Fruit fly (Drosophila melanogaster) whole organism, prepupa: ENCODE measurements around the gene Ugt37A3.
A peak's percentile ranks its signal among the peaks of the same experiment; 100 is the strongest.

Experiments used
- Blimp-1 ChIP-seq: fragments of 200-800 bp; sonication (Bioruptor generic); optimal IDR thresholded peaks from 3 replicates; lab custom pipeline; 2017; ENCODE audit warnings: missing biosample characterization, missing genetic modification characterization, mild to moderate bottlenecking, moderate library complexity, missing genetic modification reagents
- CG10631 ChIP-seq: fragments of 200-800 bp; sonication (Bioruptor generic); optimal IDR thresholded peaks from 2 replicates; lab custom pipeline; 2016; ENCODE audit warnings: missing biosample characterization, missing genetic modification characterization
- CG10669 ChIP-seq: fragments of 200-800 bp; sonication (Bioruptor generic); optimal IDR thresholded peaks from 3 replicates; lab custom pipeline; 2018; ENCODE audit warnings: missing biosample characterization, mild to moderate bottlenecking, missing genetic modification characterization, moderate library complexity
- CG11294 ChIP-seq: fragments of 200-800 bp; sonication (Bioruptor generic); IDR thresholded peaks from 2 replicates; pipeline ENCODE4 v1.3.6; 2022; ENCODE audit warnings: missing biosample characterization, missing genetic modification characterization
- CG11762 ChIP-seq: fragments of 200-800 bp; sonication (Bioruptor generic); optimal IDR thresholded peaks from 3 replicates; lab custom pipeline; 2016; ENCODE audit warnings: missing biosample characterization, missing genetic modification characterization; ENCODE audit not compliant: insufficient read depth
- CG11902 ChIP-seq: fragments of 200-800 bp; sonication (Bioruptor generic); optimal IDR thresholded peaks from 3 replicates; lab custom pipeline; 2016; ENCODE audit warnings: missing biosample characterization, missing genetic modification characterization
- CG15336 ChIP-seq: fragments of 200-800 bp; sonication (Bioruptor generic); IDR thresholded peaks from 2 replicates; pipeline ENCODE4 v1.3.6; 2022; ENCODE audit warnings: missing biosample characterization, missing genetic modification characterization
- CG1621 ChIP-seq: fragments of 200-800 bp; sonication (Bioruptor generic); optimal IDR thresholded peaks from 3 replicates; lab custom pipeline; 2018; ENCODE audit warnings: missing biosample characterization, mild to moderate bottlenecking, missing genetic modification characterization
- CG16779 ChIP-seq: fragments of 200-800 bp; sonication (Bioruptor generic); optimal IDR thresholded peaks from 3 replicates; lab custom pipeline; 2017; ENCODE audit warnings: missing biosample characterization, mild to moderate bottlenecking, missing genetic modification characterization
- CG32006 ChIP-seq: fragments of 200-800 bp; sonication (Bioruptor generic); optimal IDR thresholded peaks from 3 replicates; lab custom pipeline; 2017; ENCODE audit warnings: missing biosample characterization, mild to moderate bottlenecking, missing genetic modification characterization
- CG34406 ChIP-seq: fragments of 200-800 bp; sonication (Bioruptor generic); optimal IDR thresholded peaks from 3 replicates; lab custom pipeline; 2016; ENCODE audit warnings: missing biosample characterization, missing genetic modification characterization
- CG3919 ChIP-seq: fragments of 200-800 bp; sonication (Bioruptor generic); optimal IDR thresholded peaks from 3 replicates; lab custom pipeline; 2016; ENCODE audit warnings: missing biosample characterization, missing genetic modification characterization
- CG6163 ChIP-seq: fragments of 200-800 bp; sonication (Bioruptor generic); IDR thresholded peaks from 3 replicates; pipeline ENCODE4 v1.3.6; 2022; ENCODE audit warnings: missing biosample characterization, missing genetic modification characterization
- CG6276 ChIP-seq: fragments of 200-800 bp; sonication (Bioruptor generic); optimal IDR thresholded peaks from 2 replicates; lab custom pipeline; 2017; ENCODE audit warnings: missing biosample characterization, mild to moderate bottlenecking, missing genetic modification characterization
- CG6792 ChIP-seq: fragments of 200-800 bp; sonication (Bioruptor generic); optimal IDR thresholded peaks from 3 replicates; lab custom pipeline; 2016; ENCODE audit warnings: missing biosample characterization, missing genetic modification characterization
- CG6808 ChIP-seq: fragments of 200-800 bp; sonication (Bioruptor generic); optimal IDR thresholded peaks from 3 replicates; lab custom pipeline; 2017; ENCODE audit warnings: missing biosample characterization, missing genetic modification characterization, mild to moderate bottlenecking, moderate library complexity, missing genetic modification reagents
- CG7368 ChIP-seq: fragments of 200-800 bp; sonication (Bioruptor generic); optimal IDR thresholded peaks from 3 replicates; lab custom pipeline; 2016; ENCODE audit warnings: missing biosample characterization, missing genetic modification characterization
- CG8119 ChIP-seq: fragments of 200-800 bp; sonication (Bioruptor generic); IDR thresholded peaks from 3 replicates; pipeline ENCODE4 v1.3.6; 2022; ENCODE audit warnings: missing biosample characterization, missing genetic modification characterization
- CG8319 ChIP-seq: fragments of 200-800 bp; sonication (Bioruptor generic); optimal IDR thresholded peaks from 3 replicates; lab custom pipeline; 2016; ENCODE audit warnings: missing biosample characterization, missing genetic modification characterization
- CG8632 ChIP-seq: fragments of 200-800 bp; sonication (Bioruptor generic); optimal IDR thresholded peaks from 3 replicates; lab custom pipeline; 2016; ENCODE audit warnings: missing biosample characterization, missing genetic modification characterization
- CG9139 ChIP-seq: fragments of 200-800 bp; sonication (Bioruptor generic); optimal IDR thresholded peaks from 3 replicates; lab custom pipeline; 2017; ENCODE audit warnings: missing biosample characterization, mild to moderate bottlenecking, missing genetic modification characterization
- Eip75B ChIP-seq: fragments of 200-800 bp; sonication (Bioruptor generic); optimal IDR thresholded peaks from 3 replicates; lab custom pipeline; 2016; ENCODE audit warnings: missing biosample characterization, missing genetic modification characterization
- Eip78C ChIP-seq: fragments of 200-800 bp; sonication (Bioruptor generic); peaks from one replicate; lab custom pipeline; 2016; ENCODE audit warnings: missing biosample characterization, missing genetic modification characterization
- Eip93F ChIP-seq: fragments of 200-800 bp; sonication (Bioruptor generic); optimal IDR thresholded peaks from 2 replicates; lab custom pipeline; 2016; ENCODE audit warnings: missing biosample characterization, mild to moderate bottlenecking, missing genetic modification characterization
- Ets21C ChIP-seq: fragments of 200-800 bp; sonication (Bioruptor generic); optimal IDR thresholded peaks from 3 replicates; lab custom pipeline; 2016; ENCODE audit warnings: missing biosample characterization, missing genetic modification characterization
- Ets96B ChIP-seq: fragments of 200-800 bp; optimal IDR thresholded peaks from 2 replicates; lab custom pipeline; 2019; ENCODE audit warnings: missing biosample characterization, mild to moderate bottlenecking, missing genetic modification characterization, moderate library complexity
- Gug ChIP-seq: fragments of 200-800 bp; sonication (Bioruptor generic); IDR thresholded peaks from 2 replicates; pipeline ENCODE4 v1.3.6; 2022; ENCODE audit warnings: missing biosample characterization, missing genetic modification characterization
- Hr38 ChIP-seq: sonication (Bioruptor generic); optimal IDR thresholded peaks from 2 replicates; lab custom pipeline; 2016; ENCODE audit warnings: missing biosample characterization, missing genetic modification characterization
- Hr39 ChIP-seq: fragments of 200-800 bp; sonication (Bioruptor generic); optimal IDR thresholded peaks from 2 replicates; lab custom pipeline; 2016; ENCODE audit warnings: missing biosample characterization, missing genetic modification characterization
- Hr4 ChIP-seq: fragments of 200-800 bp; sonication (Bioruptor generic); optimal IDR thresholded peaks from 3 replicates; lab custom pipeline; 2016; ENCODE audit warnings: missing biosample characterization, missing genetic modification characterization
- Lpt ChIP-seq: fragments of 200-800 bp; sonication (Bioruptor generic); optimal IDR thresholded peaks from 3 replicates; lab custom pipeline; 2016; ENCODE audit warnings: missing biosample characterization, missing genetic modification characterization
- Met ChIP-seq: fragments of 200-800 bp; sonication (Bioruptor generic); optimal IDR thresholded peaks from 3 replicates; lab custom pipeline; 2016; ENCODE audit warnings: missing biosample characterization, missing genetic modification characterization
- Smox ChIP-seq: fragments of 200-800 bp; sonication (Bioruptor generic); optimal IDR thresholded peaks from 3 replicates; lab custom pipeline; 2016; ENCODE audit warnings: missing biosample characterization, missing genetic modification characterization
- Sox102F ChIP-seq: fragments of 200-800 bp; sonication (Bioruptor generic); optimal IDR thresholded peaks from 2 replicates; lab custom pipeline; 2016; ENCODE audit warnings: missing biosample characterization, mild to moderate bottlenecking, missing genetic modification characterization
- Sox14 ChIP-seq: fragments of 200-800 bp; sonication (Bioruptor generic); optimal IDR thresholded peaks from 3 replicates; lab custom pipeline; 2016; ENCODE audit warnings: missing biosample characterization, missing genetic modification characterization
- Sox15 ChIP-seq: fragments of 200-800 bp; sonication (Bioruptor generic); optimal IDR thresholded peaks from 3 replicates; lab custom pipeline; 2016; ENCODE audit warnings: missing biosample characterization, missing genetic modification characterization
- achi ChIP-seq: fragments of 200-800 bp; sonication (Bioruptor generic); optimal IDR thresholded peaks from 3 replicates; lab custom pipeline; 2016; ENCODE audit warnings: missing biosample characterization, missing genetic modification characterization
- acj6 ChIP-seq: fragments of 200-800 bp; sonication (Bioruptor generic); optimal IDR thresholded peaks from 3 replicates; lab custom pipeline; 2016; ENCODE audit warnings: missing biosample characterization, missing genetic modification characterization
- cyc ChIP-seq: fragments of 200-800 bp; sonication (Bioruptor generic); optimal IDR thresholded peaks from 3 replicates; lab custom pipeline; 2016; ENCODE audit warnings: missing biosample characterization, missing genetic modification characterization
- eg ChIP-seq: fragments of 200-800 bp; sonication (Bioruptor generic); IDR thresholded peaks from 3 replicates; pipeline ENCODE4 v1.3.6; 2022; ENCODE audit warnings: missing biosample characterization, missing genetic modification characterization
- esn ChIP-seq: fragments of 200-800 bp; sonication (Bioruptor generic); optimal IDR thresholded peaks from 2 replicates; lab custom pipeline; 2016; ENCODE audit warnings: missing biosample characterization, mild to moderate bottlenecking, missing genetic modification characterization, moderate library complexity
- fd85E ChIP-seq: fragments of 200-800 bp; sonication (Bioruptor generic); optimal IDR thresholded peaks from 3 replicates; lab custom pipeline; 2016; ENCODE audit warnings: missing biosample characterization, missing genetic modification characterization
- lz ChIP-seq: fragments of 200-800 bp; sonication (Bioruptor generic); optimal IDR thresholded peaks from 3 replicates; lab custom pipeline; 2016; ENCODE audit warnings: missing biosample characterization, missing genetic modification characterization
- net ChIP-seq: fragments of 200-800 bp; sonication (Bioruptor generic); optimal IDR thresholded peaks from 3 replicates; lab custom pipeline; 2016; ENCODE audit warnings: missing biosample characterization, missing genetic modification characterization
- pdm3 ChIP-seq: fragments of 200-800 bp; sonication (Bioruptor generic); optimal IDR thresholded peaks from 3 replicates; lab custom pipeline; 2016; ENCODE audit warnings: missing biosample characterization, missing genetic modification characterization
- salr ChIP-seq, 2 experiments: fragments of 200-800 bp; sonication (Bioruptor generic); optimal IDR thresholded peaks; 3 replicates each; lab custom pipeline; 2016 to 2018; ENCODE audit warnings: missing biosample characterization in 2 of 2, missing genetic modification characterization in 2 of 2, mild to moderate bottlenecking in 1 of 2
- spab ChIP-seq: fragments of 200-800 bp; sonication (Bioruptor generic); optimal IDR thresholded peaks from 2 replicates; lab custom pipeline; 2017; ENCODE audit warnings: missing biosample characterization, mild to moderate bottlenecking, missing genetic modification characterization, missing genetic modification reagents
- ss ChIP-seq, 2 experiments: fragments of 200-800 bp; sonication (Bioruptor generic); optimal IDR thresholded peaks; 2 replicates in 1 of 2; 3 replicates in 1 of 2; lab custom pipeline; 2017 to 2018; ENCODE audit warnings: mild to moderate bottlenecking in 2 of 2, missing biosample characterization in 2 of 2, missing genetic modification characterization in 2 of 2, moderate library complexity in 1 of 2
- svp ChIP-seq: fragments of 200-800 bp; sonication (Bioruptor generic); peaks from one replicate; lab custom pipeline; 2016; ENCODE audit warnings: missing biosample characterization, missing genetic modification characterization
- vri ChIP-seq: fragments of 200-800 bp; sonication (Bioruptor generic); optimal IDR thresholded peaks from 3 replicates; lab custom pipeline; 2016; ENCODE audit warnings: missing biosample characterization, mild to moderate bottlenecking, missing genetic modification characterization

Ugt37A3 gene

dm6 chr3R:12723759-12724158, 19.7 kb downstream of the Ugt37A3 start (continued):
- TF ChIP-seq CG6276 (GFP tag; lab: Kevin White, UChicago): no peak
- no peak for TF ChIP-seq fd85E
- no peak for TF ChIP-seq Gug (GFP tag; lab: Robert Waterston, UW)
- no peak for TF ChIP-seq svp
- no peak for TF ChIP-seq vri (GFP tag; lab: Kevin White, UChicago)
- TF ChIP-seq Eip78C (GFP tag; lab: Kevin White, UChicago): peak; percentile 63
- TF ChIP-seq Hr39 (GFP tag; lab: Kevin White, UChicago): peak; percentile 22
- TF ChIP-seq Blimp-1 (GFP tag; lab: Kevin White, UChicago): no peak
- TF ChIP-seq CG9139 (GFP tag; lab: Kevin White, UChicago): no peak
- TF ChIP-seq salr (GFP tag; optimal IDR thresholded peaks at IDR 0.05; lab: Kevin White, UChicago): no peak
- TF ChIP-seq acj6 (GFP tag; lab: Kevin White, UChicago): no peak
- no peak for TF ChIP-seq CG6792 (GFP tag; lab: Kevin White, UChicago)
- no peak for TF ChIP-seq Hr38 (GFP tag; lab: Kevin White, UChicago)
- TF ChIP-seq CG10631: no peak
- TF ChIP-seq Met: peak; percentile 16
- TF ChIP-seq cyc (GFP tag; lab: Kevin White, UChicago): peak; percentile 36
- TF ChIP-seq achi (GFP tag; lab: Kevin White, UChicago): no peak
- TF ChIP-seq Smox: peak; percentile 16
- no peak for TF ChIP-seq CG7368 (GFP tag; lab: Kevin White, UChicago)
- TF ChIP-seq ss (GFP tag; optimal IDR thresholded peaks at IDR 0.05; lab: Kevin White, UChicago): no peak
- TF ChIP-seq Ets96B (tag; lab: Kevin White, UChicago): no peak
- no peak for TF ChIP-seq Sox15 (GFP tag; lab: Kevin White, UChicago)
- no peak for TF ChIP-seq net (GFP tag; lab: Kevin White, UChicago)
- no peak for TF ChIP-seq CG6808 (GFP tag; lab: Kevin White, UChicago)
- no peak for TF ChIP-seq Ets21C (GFP tag; lab: Kevin White, UChicago)
- no peak for TF ChIP-seq CG32006
- no peak for TF ChIP-seq CG16779
- no peak for TF ChIP-seq Eip93F
- peak; percentile 43 for TF ChIP-seq esn

- TF ChIP-seq Smox (peak; percentile 39), Lpt (GFP tag; lab: Kevin White, UChicago) (peak; percentile 49), eg (peak; percentile 71), fd85E (no peak), CG15336 (peak; percentile 83), CG8319 (no peak), Hr38 (GFP tag; lab: Kevin White, UChicago) (no peak), acj6 (GFP tag; lab: Kevin White, UChicago) (peak; percentile 52), CG11762 (GFP tag; lab: Kevin White, UChicago) (peak; percentile 47), lz (GFP tag; lab: Kevin White, UChicago) (peak; percentile 39), Blimp-1 (GFP tag; lab: Kevin White, UChicago) (peak; percentile 5), Ets21C (GFP tag; lab: Kevin White, UChicago) (no peak), Eip75B (GFP tag; lab: Kevin White, UChicago) (peak; percentile 27), CG34406 (GFP tag; lab: Kevin White, UChicago) (peak; percentile 59), cyc (GFP tag; lab: Kevin White, UChicago) (peak; percentile 48), pdm3 (GFP tag; lab: Kevin White, UChicago) (peak; percentile 52), CG10669 (no peak), CG3919 (GFP tag; lab: Kevin White, UChicago) (peak; percentile 37), CG11294 (GFP tag; lab: Robert Waterston, UW) (peak; percentile 61; the same call in 1 of the 2 replicates), Hr4 (GFP tag; lab: Kevin White, UChicago) (peak; percentile 74), spab (GFP tag; lab: Kevin White, UChicago) (peak; percentile 22), CG8119 (GFP tag; lab: Robert Waterston, UW) (peak; percentile 78), CG6792 (GFP tag; lab: Kevin White, UChicago) (peak; percentile 59), ss (GFP tag; optimal IDR thresholded peaks at IDR 0.05; lab: Kevin White, UChicago) (peak; percentile 48 to 56), Hr39 (GFP tag; lab: Kevin White, UChicago) (peak; percentile 19), CG1621 (tag; lab: Kevin White, UChicago) (peak; percentile 7), Sox15 (GFP tag; lab: Kevin White, UChicago) (no peak), net (GFP tag; lab: Kevin White, UChicago) (peak; percentile 39), Sox102F (GFP tag; lab: Kevin White, UChicago) (peak; percentile 38), Sox14 (peak; percentile 37), CG6163 (peak; percentile 60; the same call in 2 of the 3 replicates), CG11902 (GFP tag; lab: Kevin White, UChicago) (peak; percentile 24), CG8632 (peak; percentile 53)
These were observed 21.0 kb downstream of the Ugt37A3 start, which contains the start of gene Men for dm6 chr3R:12722392-12722914. Men (minus strand) TSS chr3R:12722442.
